Worm (Caenorhabditis elegans) whole organism, L2 larva: Measurements from ENCODE around the gene srw-83.

ENCODE experiments used
- ZK546.5 ChIP-seq: sonication (generic microtip); optimal IDR thresholded peaks from 2 replicates; lab custom pipeline; 2017; ENCODE audit warnings: missing biosample characterization, missing genetic modification characterization
- ceh-16 ChIP-seq: fragments of 150-350 bp; optimal IDR thresholded peaks from 2 replicates; lab custom pipeline; 2014; ENCODE audit warnings: missing biosample characterization, missing genetic modification characterization
- elt-3 ChIP-seq: sonication (generic microtip); optimal IDR thresholded peaks from 2 replicates; lab custom pipeline; 2017; ENCODE audit warnings: missing biosample characterization, missing genetic modification characterization
- fos-1 ChIP-seq: fragments of 150-350 bp; optimal IDR thresholded peaks from 2 replicates; lab custom pipeline; 2014; ENCODE audit warnings: missing biosample characterization, missing genetic modification characterization
- lin-39 ChIP-seq: fragments of 150-350 bp; optimal IDR thresholded peaks from 2 replicates; lab custom pipeline; 2014; ENCODE audit warnings: missing biosample characterization, missing genetic modification reagents, missing genetic modification characterization
- nhr-237 ChIP-seq: fragments of 150-350 bp; optimal IDR thresholded peaks from 2 replicates; lab custom pipeline; 2014; ENCODE audit warnings: missing biosample characterization, missing genetic modification characterization
- nhr-6 ChIP-seq: fragments of 150-350 bp; optimal IDR thresholded peaks from 2 replicates; lab custom pipeline; 2014; ENCODE audit warnings: missing biosample characterization, missing genetic modification characterization
- snpc-4 ChIP-seq: fragments of 150-350 bp; optimal IDR thresholded peaks from 2 replicates; lab custom pipeline; 2014; ENCODE audit warnings: missing biosample characterization, missing genetic modification characterization

srw-83 gene

ce11 chrV:18476090-18476489 lies 49.7 kb downstream of the srw-83 start, which contains the start of gene srh-179:
Gene srh-179 (plus strand): TSS chrV:18476390.
- TF ChIP-seq ceh-16 (no peak), snpc-4 (tag; lab: Kevin White, UChicago) (no peak), fos-1 (tag; lab: Kevin White, UChicago) (no peak), lin-39 (no peak), elt-3 (tag; lab: Kevin White, UChicago) (no peak), ZK546.5 (tag; lab: Kevin White, UChicago) (no peak), nhr-237 (tag; lab: Kevin White, UChicago) (no peak), nhr-6 (tag; lab: Kevin White, UChicago) (no peak)
